Fruit fly (Drosophila melanogaster): ENCODE data around the gene CG2841.

CG2841 gene

DNA sequence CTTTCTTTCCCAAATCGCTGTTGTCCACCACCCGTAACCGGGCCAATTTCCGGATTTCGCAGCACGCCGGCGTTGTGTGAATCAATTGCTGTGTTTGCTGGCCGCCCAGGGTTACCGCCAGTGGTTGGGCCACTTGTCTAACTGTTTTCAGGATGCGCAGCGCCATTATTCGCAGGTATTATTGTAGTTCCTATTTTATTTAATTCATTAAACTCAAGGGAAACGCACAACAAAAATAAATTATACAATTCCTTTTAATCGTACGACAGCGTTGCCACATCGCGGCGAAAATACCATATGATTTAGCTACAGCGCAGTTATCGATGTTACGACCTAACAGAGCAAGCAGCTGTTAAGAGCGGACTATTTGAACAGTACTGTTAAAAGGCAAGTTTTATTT is 21.8 kb downstream of the CG2841 start, which contains the start of gene mRpL14:
Gene mRpL14 (minus strand): TSS at position 280 of the 400 bp plus-strand sequence.
- TF ChIP-seq kay (GFP tag; ENCODE audit: borderline replicate concordance) (no peak), CG7101 (tag; optimal IDR thresholded peaks at IDR 0.05) (no peak), tj (GFP tag; optimal IDR thresholded peaks at IDR 0.05) (no peak), Clk (GFP tag; optimal IDR thresholded peaks at IDR 0.05) (no peak), Mnt (GFP tag; optimal IDR thresholded peaks at IDR 0.05) (no peak), toe (GFP tag; optimal IDR thresholded peaks at IDR 0.05) (no peak), bab1 (GFP tag; optimal IDR thresholded peaks at IDR 0.05) (peak; percentile 41)

DNA sequence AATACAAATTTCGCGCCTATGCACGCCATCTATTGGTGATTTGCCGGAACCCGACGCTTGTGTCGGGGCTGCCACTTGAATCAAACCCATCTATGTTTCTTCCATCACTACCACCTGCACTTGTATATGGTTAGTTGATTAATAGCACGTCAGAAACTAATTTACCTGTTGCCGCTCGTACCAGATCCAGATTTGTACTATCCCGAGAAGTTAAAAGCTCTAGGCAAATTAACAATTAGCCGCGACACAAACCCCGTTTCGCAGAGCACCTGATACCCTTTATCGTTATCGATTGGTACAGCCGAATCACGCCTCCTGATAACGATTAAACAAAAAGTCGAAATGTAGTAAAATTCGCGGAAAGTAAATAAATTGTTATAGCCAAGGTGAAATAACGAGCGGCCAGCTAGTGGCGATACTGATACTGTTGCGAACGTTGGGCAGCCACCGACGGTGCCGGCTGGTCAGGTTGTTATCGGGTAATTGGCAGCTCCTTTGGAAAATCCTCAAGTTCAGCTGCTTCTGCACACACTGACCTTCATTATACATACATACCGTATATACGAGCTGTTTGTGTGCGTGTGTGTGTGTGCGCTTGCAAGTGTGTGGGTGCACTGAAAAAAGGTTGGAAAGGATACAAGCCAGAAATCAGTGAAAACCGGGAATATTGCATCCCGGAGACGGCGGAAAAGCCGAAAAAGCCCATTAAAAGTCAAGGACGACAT is 26.0 kb downstream of the CG2841 start:
- TF ChIP-seq CG7101 (tag; optimal IDR thresholded peaks at IDR 0.05) (peak; percentile 8), CG1620 (GFP tag; optimal IDR thresholded peaks at IDR 0.05) (peak; percentile 35), CG14711 (tag; optimal IDR thresholded peaks at IDR 0.05) (peak; percentile 5), Mnt (GFP tag; optimal IDR thresholded peaks at IDR 0.05) (peak; percentile 53), CG33017 (tag; optimal IDR thresholded peaks at IDR 0.05) (no peak), CG11617 (GFP tag; optimal IDR thresholded peaks at IDR 0.05) (peak; percentile 9), cnc (optimal IDR thresholded peaks at IDR 0.05) (no peak), bab1 (GFP tag; optimal IDR thresholded peaks at IDR 0.05) (peak; percentile 74), pad (GFP tag; optimal IDR thresholded peaks at IDR 0.05) (peak; percentile 23), tj (GFP tag; optimal IDR thresholded peaks at IDR 0.05) (no peak), Hr96 (GFP tag; optimal IDR thresholded peaks at IDR 0.05) (no peak)

dm6 chrX:2337184-2337583 is 29.0 kb downstream of the CG2841 start:
- no peak for TF ChIP-seq CG5204 (GFP tag; optimal IDR thresholded peaks at IDR 0.05)
- TF ChIP-seq CG1620 (GFP tag; optimal IDR thresholded peaks at IDR 0.05): no peak

- TF ChIP-seq CG1620 (GFP tag; optimal IDR thresholded peaks at IDR 0.05): no peak
- TF ChIP-seq CG11617 (GFP tag; optimal IDR thresholded peaks at IDR 0.05): no peak
- TF ChIP-seq ovo (GFP tag; optimal IDR thresholded peaks at IDR 0.05): no peak
- TF ChIP-seq Clk (GFP tag; optimal IDR thresholded peaks at IDR 0.05): no peak
- TF ChIP-seq CG12768 (GFP tag; optimal IDR thresholded peaks at IDR 0.05): no peak
- no peak for TF ChIP-seq CG7045 (GFP tag; optimal IDR thresholded peaks at IDR 0.05)
- no peak for TF ChIP-seq Crg-1 (GFP tag; optimal IDR thresholded peaks at IDR 0.05)
- TF ChIP-seq CG5204 (GFP tag; optimal IDR thresholded peaks at IDR 0.05): no peak
- TF ChIP-seq kay (GFP tag; ENCODE audit: borderline replicate concordance): no peak
- no peak for TF ChIP-seq tj (GFP tag; optimal IDR thresholded peaks at IDR 0.05)
- TF ChIP-seq Hr96 (GFP tag; optimal IDR thresholded peaks at IDR 0.05): no peak
- TF ChIP-seq cic (GFP tag; optimal IDR thresholded peaks at IDR 0.05): no peak
- TF ChIP-seq cnc (optimal IDR thresholded peaks at IDR 0.05): no peak
- no peak for TF ChIP-seq CG7101 (tag; optimal IDR thresholded peaks at IDR 0.05)
- no peak for TF ChIP-seq bab1 (GFP tag; optimal IDR thresholded peaks at IDR 0.05)
- no peak for TF ChIP-seq pad (GFP tag; optimal IDR thresholded peaks at IDR 0.05)
- no peak for TF ChIP-seq CG33017 (tag; optimal IDR thresholded peaks at IDR 0.05)
- TF ChIP-seq CG14711 (tag; optimal IDR thresholded peaks at IDR 0.05): no peak
These were observed 29.7 kb downstream of the CG2841 start for dm6 chrX:2336428-2336827.

dm6 chrX:2334556-2335137 is 31.5 kb downstream of the CG2841 start, which contains the start of gene Ilp6:
TSS of gene Ilp6 (minus strand) at chrX:2334658.
- TF ChIP-seq tj (GFP tag; optimal IDR thresholded peaks at IDR 0.05): peak; percentile 78
- TF ChIP-seq CG33017 (tag; optimal IDR thresholded peaks at IDR 0.05): no peak
- TF ChIP-seq Mnt (GFP tag; optimal IDR thresholded peaks at IDR 0.05): peak; percentile 74
- TF ChIP-seq pad (GFP tag; optimal IDR thresholded peaks at IDR 0.05): no peak
- no peak for TF ChIP-seq bab1 (GFP tag; optimal IDR thresholded peaks at IDR 0.05)
- TF ChIP-seq kay (GFP tag; ENCODE audit: borderline replicate concordance): peak; percentile 49
- TF ChIP-seq CG12768 (GFP tag; optimal IDR thresholded peaks at IDR 0.05): no peak
- peak; percentile 27 for TF ChIP-seq ovo (GFP tag; optimal IDR thresholded peaks at IDR 0.05)

DNA sequence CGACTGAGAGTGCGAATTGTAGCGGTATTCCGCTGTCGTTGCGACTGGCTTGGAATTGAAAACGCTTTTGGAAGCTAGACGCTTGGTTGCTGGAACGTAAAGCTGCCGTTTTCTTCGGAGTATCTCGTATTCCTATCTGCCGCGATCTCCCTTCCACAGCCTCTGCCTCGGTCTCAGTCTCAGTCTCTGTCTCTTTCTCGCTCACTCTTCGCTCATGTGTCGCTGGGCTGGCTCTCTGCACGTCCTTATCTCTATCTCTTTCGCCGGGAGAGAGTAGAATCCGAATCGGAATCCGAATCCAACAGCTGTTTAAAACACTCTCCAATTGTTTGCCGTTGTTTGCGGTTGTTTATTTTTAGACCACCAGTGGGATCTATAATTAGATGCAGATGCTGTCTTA is 32.1 kb downstream of the CG2841 start:
- TF ChIP-seq CG7045 (GFP tag; optimal IDR thresholded peaks at IDR 0.05) (no peak), pad (GFP tag; optimal IDR thresholded peaks at IDR 0.05) (peak; percentile 11)

DNA sequence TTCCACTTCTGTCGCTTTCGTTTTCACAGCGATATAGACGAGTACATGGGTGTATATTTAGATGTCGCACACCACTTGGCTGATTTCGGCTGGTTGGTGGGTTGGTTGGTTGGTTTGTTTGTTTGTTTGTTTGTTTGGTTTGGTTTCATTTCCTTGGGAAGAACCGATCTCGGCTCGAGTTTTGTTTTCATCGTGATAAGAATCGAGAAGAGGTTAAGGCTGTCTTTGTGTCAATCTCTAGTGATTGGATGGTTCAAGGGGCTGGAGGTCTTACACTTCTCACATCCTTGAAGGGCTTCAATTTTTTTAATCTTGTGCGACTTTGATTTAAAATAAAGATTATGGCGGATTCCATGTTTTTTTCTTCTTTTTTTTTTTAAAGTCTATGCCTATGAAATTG is 33.4 kb downstream of the CG2841 start:
- TF ChIP-seq Clk (GFP tag; optimal IDR thresholded peaks at IDR 0.05) (no peak), Crg-1 (GFP tag; optimal IDR thresholded peaks at IDR 0.05) (no peak), CG11617 (GFP tag; optimal IDR thresholded peaks at IDR 0.05) (no peak), kay (GFP tag; ENCODE audit: borderline replicate concordance) (no peak), Mnt (GFP tag; optimal IDR thresholded peaks at IDR 0.05) (no peak), CG14711 (tag; optimal IDR thresholded peaks at IDR 0.05) (no peak)

All from whole organism, adult.